Worm (Caenorhabditis elegans) whole organism, L1 larva: ENCODE results near the gene lido-5.

Experiments used
- C04F5.9 ChIP-seq: sonication (generic microtip); optimal IDR thresholded peaks from 2 replicates; lab custom pipeline; 2016; ENCODE audit warnings: missing genetic modification characterization, missing compliant biosample characterization
- C16A3.4 ChIP-seq: fragments of 150-350 bp; optimal IDR thresholded peaks from 2 replicates; lab custom pipeline; 2014; ENCODE audit warnings: missing biosample characterization, missing genetic modification characterization
- C34B4.2 ChIP-seq: sonication (generic microtip); optimal IDR thresholded peaks from 2 replicates; lab custom pipeline; 2017; ENCODE audit warnings: mild to moderate bottlenecking, missing genetic modification characterization, missing compliant biosample characterization
- aha-1 ChIP-seq: fragments of 150-350 bp; optimal IDR thresholded peaks from 2 replicates; lab custom pipeline; 2014; ENCODE audit warnings: missing biosample characterization, missing genetic modification characterization
- alr-1 ChIP-seq: fragments of 200-800 bp; sonication (Bioruptor generic); optimal IDR thresholded peaks from 2 replicates; lab custom pipeline; 2018; ENCODE audit warnings: borderline replicate concordance, mild to moderate bottlenecking, missing genetic modification characterization, missing compliant biosample characterization
- aly-2 ChIP-seq: fragments of 150-350 bp; optimal IDR thresholded peaks from 2 replicates; lab custom pipeline; 2014; ENCODE audit warnings: missing biosample characterization, missing genetic modification characterization
- ama-1 ChIP-seq: fragments of 150-350 bp; optimal IDR thresholded peaks from 2 replicates; lab custom pipeline; 2014
- blmp-1 ChIP-seq: fragments of 150-350 bp; optimal IDR thresholded peaks from 2 replicates; lab custom pipeline; 2014; ENCODE audit warnings: missing biosample characterization, missing genetic modification characterization
- ceh-63 ChIP-seq: fragments of 200-800 bp; sonication (Bioruptor generic); optimal IDR thresholded peaks from 2 replicates; lab custom pipeline; 2018; ENCODE audit warnings: mild to moderate bottlenecking, missing genetic modification characterization, missing compliant biosample characterization
- ceh-8 ChIP-seq: fragments of 200-800 bp; sonication (Bioruptor generic); optimal IDR thresholded peaks from 2 replicates; lab custom pipeline; 2018; ENCODE audit warnings: mild to moderate bottlenecking, missing genetic modification characterization, moderate library complexity, missing compliant biosample characterization
- ceh-82 ChIP-seq, 3 experiments: fragments of 150-350 bp in 1 of 3; sonication (generic microtip) in 2 of 3; optimal IDR thresholded peaks; 2 replicates each; lab custom pipeline; 2014 to 2017; ENCODE audit warnings: missing biosample characterization in 3 of 3, missing genetic modification characterization in 3 of 3
- ceh-90 ChIP-seq: sonication (generic microtip); optimal IDR thresholded peaks from 2 replicates; lab custom pipeline; 2016; ENCODE audit warnings: missing genetic modification characterization, missing compliant biosample characterization
- ces-1 ChIP-seq: fragments of 150-350 bp; optimal IDR thresholded peaks from 2 replicates; lab custom pipeline; 2014; ENCODE audit warnings: missing biosample characterization, missing genetic modification reagents, missing genetic modification characterization
- efl-1 ChIP-seq, 4 experiments: fragments of 150-350 bp; optimal IDR thresholded peaks in 3 of 4; peaks in 1 of 4; 1 replicate in 1 of 4; 2 replicates in 3 of 4; lab custom pipeline; 2014; ENCODE audit warnings: missing biosample characterization in 2 of 4, missing genetic modification characterization in 2 of 4, missing genetic modification reagents in 2 of 4
- efl-3 ChIP-seq: fragments of 200-800 bp; sonication (Bioruptor generic); optimal IDR thresholded peaks from 2 replicates; lab custom pipeline; 2018; ENCODE audit warnings: mild to moderate bottlenecking, missing genetic modification characterization, missing compliant biosample characterization
- elt-2 ChIP-seq: sonication (generic microtip); optimal IDR thresholded peaks from 2 replicates; lab custom pipeline; 2016; ENCODE audit warnings: missing genetic modification characterization, mild to moderate bottlenecking, inconsistent platforms, missing compliant biosample characterization, missing genetic modification reagents
- ets-5 ChIP-seq: fragments of 200-800 bp; sonication (Bioruptor generic); IDR thresholded peaks from 2 replicates; pipeline ENCODE4 v1.3.6; 2022; ENCODE audit warnings: missing genetic modification characterization, missing compliant biosample characterization
- fkh-10 ChIP-seq: sonication (generic microtip); optimal IDR thresholded peaks from 2 replicates; lab custom pipeline; 2017; ENCODE audit warnings: missing biosample characterization, missing genetic modification reagents, missing genetic modification characterization
- fkh-4 ChIP-seq: sonication (generic microtip); optimal IDR thresholded peaks from 2 replicates; lab custom pipeline; 2016; ENCODE audit warnings: missing compliant biosample characterization, missing genetic modification characterization, borderline replicate concordance
- fkh-8 ChIP-seq: sonication (generic microtip); optimal IDR thresholded peaks from 2 replicates; lab custom pipeline; 2016; ENCODE audit warnings: mild to moderate bottlenecking, missing genetic modification characterization, missing compliant biosample characterization
- hlh-17 ChIP-seq: fragments of 200-800 bp; sonication (Bioruptor generic); optimal IDR thresholded peaks from 2 replicates; lab custom pipeline; 2018; ENCODE audit warnings: missing genetic modification characterization, mild to moderate bottlenecking, missing compliant biosample characterization, moderate library complexity, borderline replicate concordance
- hlh-4 ChIP-seq: sonication (generic microtip); optimal IDR thresholded peaks from 2 replicates; lab custom pipeline; 2016; ENCODE audit warnings: mild to moderate bottlenecking, missing genetic modification characterization, missing compliant biosample characterization
- jun-1 ChIP-seq: fragments of 150-350 bp; optimal IDR thresholded peaks from 2 replicates; lab custom pipeline; 2014; ENCODE audit warnings: missing biosample characterization, missing genetic modification reagents, missing genetic modification characterization
- lin-14 ChIP-seq: fragments of 200-800 bp; sonication (Bioruptor generic); optimal IDR thresholded peaks from 2 replicates; lab custom pipeline; 2018; ENCODE audit warnings: mild to moderate bottlenecking, missing genetic modification characterization, moderate library complexity, missing compliant biosample characterization
- lin-35 ChIP-seq, 2 experiments: fragments of 150-350 bp; optimal IDR thresholded peaks; 2 replicates each; lab custom pipeline; 2014; ENCODE audit warnings: missing biosample characterization in 2 of 2, missing genetic modification characterization in 2 of 2, missing genetic modification reagents in 2 of 2
- lir-3 ChIP-seq: sonication (generic microtip); optimal IDR thresholded peaks from 2 replicates; lab custom pipeline; 2016; ENCODE audit warnings: mild to moderate bottlenecking, missing genetic modification characterization, moderate library complexity, missing compliant biosample characterization; ENCODE audit not compliant: poor library complexity
- lsy-2 ChIP-seq, 2 experiments: fragments of 150-350 bp; optimal IDR thresholded peaks; 2 replicates each; lab custom pipeline; 2014; ENCODE audit warnings: missing biosample characterization in 2 of 2, missing genetic modification characterization in 2 of 2
- mep-1 ChIP-seq: fragments of 150-350 bp; optimal IDR thresholded peaks from 2 replicates; lab custom pipeline; 2014; ENCODE audit warnings: missing biosample characterization, missing genetic modification characterization
- nhr-12 ChIP-seq: sonication (generic microtip); optimal IDR thresholded peaks from 2 replicates; lab custom pipeline; 2017; ENCODE audit warnings: missing biosample characterization, missing genetic modification characterization
- nhr-19 ChIP-seq: fragments of 200-800 bp; sonication (Bioruptor generic); conservative IDR thresholded peaks from 2 replicates; pipeline ENCODE4 v1.3.6; 2022; ENCODE audit warnings: missing genetic modification characterization, missing compliant biosample characterization
- nhr-20 ChIP-seq: sonication (generic microtip); optimal IDR thresholded peaks from 2 replicates; lab custom pipeline; 2016; ENCODE audit warnings: mild to moderate bottlenecking, missing genetic modification characterization, missing compliant biosample characterization
- nhr-237 ChIP-seq: fragments of 150-350 bp; optimal IDR thresholded peaks from 2 replicates; lab custom pipeline; 2014; ENCODE audit warnings: missing biosample characterization, missing genetic modification characterization
- nhr-47 ChIP-seq: sonication (generic microtip); optimal IDR thresholded peaks from 2 replicates; lab custom pipeline; 2016; ENCODE audit warnings: mild to moderate bottlenecking, missing genetic modification characterization, moderate library complexity, missing compliant biosample characterization
- nhr-71 ChIP-seq: sonication (generic microtip); optimal IDR thresholded peaks from 2 replicates; lab custom pipeline; 2016; ENCODE audit warnings: mild to moderate bottlenecking, missing genetic modification characterization, moderate library complexity, missing compliant biosample characterization
- nhr-77 ChIP-seq: fragments of 150-350 bp; optimal IDR thresholded peaks from 2 replicates; lab custom pipeline; 2014; ENCODE audit warnings: missing biosample characterization, missing genetic modification characterization
- nhr-85 ChIP-seq: sonication (generic microtip); peaks from one replicate; lab custom pipeline; 2016; ENCODE audit warnings: missing genetic modification characterization, inconsistent platforms, missing compliant biosample characterization
- skn-1 ChIP-seq: fragments of 150-350 bp; optimal IDR thresholded peaks from 2 replicates; lab custom pipeline; 2014; ENCODE audit warnings: missing biosample characterization, missing genetic modification characterization
- snpc-4 ChIP-seq: fragments of 150-350 bp; optimal IDR thresholded peaks from 2 replicates; lab custom pipeline; 2014; ENCODE audit warnings: missing biosample characterization, missing genetic modification characterization
- sox-4 ChIP-seq: sonication (generic microtip); optimal IDR thresholded peaks from 2 replicates; lab custom pipeline; 2016; ENCODE audit warnings: missing genetic modification characterization, missing compliant biosample characterization
- sptf-1 ChIP-seq: fragments of 150-350 bp; optimal IDR thresholded peaks from 2 replicates; lab custom pipeline; 2014; ENCODE audit warnings: missing biosample characterization, missing genetic modification characterization
- swsn-7 ChIP-seq: sonication (generic microtip); optimal IDR thresholded peaks from 2 replicates; lab custom pipeline; 2016; ENCODE audit warnings: missing genetic modification characterization, missing compliant biosample characterization
- tlp-1 ChIP-seq: fragments of 150-350 bp; optimal IDR thresholded peaks from 2 replicates; lab custom pipeline; 2014; ENCODE audit warnings: missing biosample characterization, missing genetic modification characterization
- unc-62 ChIP-seq: fragments of 150-350 bp; optimal IDR thresholded peaks from 2 replicates; lab custom pipeline; 2014; ENCODE audit warnings: missing biosample characterization, missing genetic modification reagents, missing genetic modification characterization
- unc-98 ChIP-seq: fragments of 200-800 bp; sonication (Bioruptor generic); IDR thresholded peaks from 2 replicates; pipeline ENCODE4 v1.3.6; 2022; ENCODE audit warnings: missing genetic modification characterization, missing compliant biosample characterization
- xbp-1 ChIP-seq: sonication (generic microtip); optimal IDR thresholded peaks from 2 replicates; lab custom pipeline; 2016; ENCODE audit warnings: missing genetic modification characterization, missing compliant biosample characterization
- zip-4 ChIP-seq: fragments of 200-800 bp; sonication (Bioruptor generic); optimal IDR thresholded peaks from 2 replicates; lab custom pipeline; 2018; ENCODE audit warnings: mild to moderate bottlenecking, missing genetic modification characterization, moderate library complexity, missing compliant biosample characterization
- ztf-11 ChIP-seq, 2 experiments: sonication (generic microtip); optimal IDR thresholded peaks; 2 replicates each; lab custom pipeline; 2016 to 2017; ENCODE audit warnings: missing genetic modification characterization in 2 of 2, missing biosample characterization in 1 of 2, missing compliant biosample characterization in 1 of 2

Gene lido-5

DNA sequence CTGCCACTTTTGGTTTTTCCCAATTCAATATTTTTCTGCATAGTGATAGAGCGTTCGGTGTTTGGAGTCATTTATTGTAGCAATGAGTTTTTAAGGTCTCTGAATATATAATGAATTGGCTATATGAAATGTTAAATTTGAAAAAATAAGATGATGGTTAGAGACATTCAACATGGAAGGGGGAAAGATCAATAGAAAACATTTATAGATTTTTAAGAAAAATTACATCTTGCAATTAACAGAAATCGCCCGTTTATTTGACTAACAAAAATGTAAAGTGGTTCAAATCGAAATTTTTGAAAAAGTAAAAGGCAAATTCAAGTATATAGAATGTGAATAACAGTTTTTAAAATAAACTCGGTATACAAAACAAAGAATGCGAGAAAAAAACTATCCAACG, at the start of gene lido-5:
lido-5 (minus strand) TSS at position 101 of the 400 bp plus-strand sequence.
- TF ChIP-seq sox-4 (tag; lab: Kevin White, UChicago) (no peak), mep-1 (tag; lab: Kevin White, UChicago) (no peak), ets-5 (GFP tag; lab: Robert Waterston, UW) (no peak), C34B4.2 (no peak), ceh-8 (GFP tag; lab: Kevin White, UChicago) (no peak), C04F5.9 (tag; lab: Kevin White, UChicago) (no peak), lsy-2 (tag; optimal IDR thresholded peaks at IDR 0.05; lab: Kevin White, UChicago) (no peak), nhr-19 (GFP tag; lab: Robert Waterston, UW) (no peak), sptf-1 (tag; lab: Kevin White, UChicago) (no peak), nhr-77 (tag; lab: Kevin White, UChicago) (no peak), blmp-1 (tag; lab: Kevin White, UChicago) (no peak), ces-1 (GFP tag; lab: Kevin White, UChicago) (no peak), alr-1 (no peak)

DNA sequence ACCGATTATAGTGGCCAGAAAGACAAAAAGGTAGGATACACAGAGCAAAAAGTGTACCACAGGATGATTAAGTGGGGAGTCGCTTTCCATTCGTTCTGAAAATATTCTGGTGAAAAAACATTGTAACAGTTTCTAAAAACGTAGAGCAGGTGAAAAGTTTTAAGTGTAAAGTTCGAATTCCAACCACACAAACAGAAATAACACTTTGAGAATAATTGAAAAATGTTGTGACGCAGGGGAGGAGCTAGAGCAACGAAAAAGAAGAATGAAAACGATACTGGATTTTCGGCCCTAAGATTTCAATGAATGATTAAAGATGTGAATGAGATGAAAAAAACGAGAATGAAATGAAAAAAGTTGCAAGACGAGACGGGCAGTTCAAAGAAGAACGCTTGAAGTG, 47.4 kb upstream of the lido-5 start, which contains the start of gene npr-21:
npr-21 (minus strand) TSS at position 101 of the 400 bp plus-strand sequence.
- no peak for TF ChIP-seq snpc-4 (tag; lab: Kevin White, UChicago)
- TF ChIP-seq aly-2 (tag; lab: Kevin White, UChicago), result no peak
- TF ChIP-seq ceh-90 (tag; lab: Kevin White, UChicago), result no peak
- no peak for TF ChIP-seq skn-1 (tag; lab: Kevin White, UChicago)
- no peak for TF ChIP-seq fkh-10 (GFP tag; lab: Kevin White, UChicago)
- no peak for TF ChIP-seq hlh-4 (tag; lab: Kevin White, UChicago)
- TF ChIP-seq C16A3.4 (tag; lab: Kevin White, UChicago), result no peak
- no peak for TF ChIP-seq ama-1 (lab: Kevin White, UChicago)
- TF ChIP-seq unc-98 (GFP tag; lab: Robert Waterston, UW), result no peak
- no peak for TF ChIP-seq hlh-17 (GFP tag; lab: Kevin White, UChicago)
- no peak for TF ChIP-seq nhr-47 (tag; lab: Kevin White, UChicago)
- TF ChIP-seq nhr-12 (tag; lab: Kevin White, UChicago), result no peak
- TF ChIP-seq nhr-20, result no peak
- TF ChIP-seq ceh-82 (tag; optimal IDR thresholded peaks at IDR 0.05; lab: Kevin White, UChicago), result no peak
- TF ChIP-seq unc-62 (GFP tag; lab: Kevin White, UChicago), result no peak
- TF ChIP-seq aha-1 (tag; lab: Kevin White, UChicago), result no peak
- TF ChIP-seq, all 84 proteins: peak for 0

DNA sequence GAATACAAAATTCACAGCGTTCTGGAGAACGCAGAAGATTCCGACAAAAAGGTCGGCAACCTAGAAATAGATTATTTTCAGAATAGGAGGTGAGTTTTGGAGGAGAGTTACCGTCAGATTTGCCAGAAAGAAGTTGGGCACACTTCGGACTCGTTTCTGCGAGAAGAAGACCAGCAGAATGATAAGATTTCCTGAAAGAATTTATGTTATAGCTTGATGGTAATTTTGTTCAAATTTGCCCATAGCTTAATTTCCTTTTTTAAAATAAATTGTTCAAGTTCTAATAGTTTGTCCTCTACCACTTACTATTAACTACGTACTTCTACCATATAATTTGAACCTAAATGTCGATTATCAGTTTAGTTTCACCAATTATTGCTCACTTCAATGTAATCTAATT, 46.6 kb upstream of the lido-5 start:
- TF ChIP-seq efl-1 (optimal IDR thresholded peaks at IDR 0.05; lab: Kevin White, UChicago), result no peak
- TF ChIP-seq efl-1 (GFP tag; optimal IDR thresholded peaks at IDR 0.05 in 1 of 2; lab: Kevin White, UChicago), result no peak
- no peak for TF ChIP-seq swsn-7 (tag; lab: Kevin White, UChicago)
- TF ChIP-seq elt-2 (tag; lab: Kevin White, UChicago), result no peak
- no peak for TF ChIP-seq nhr-71 (tag; lab: Kevin White, UChicago)

DNA sequence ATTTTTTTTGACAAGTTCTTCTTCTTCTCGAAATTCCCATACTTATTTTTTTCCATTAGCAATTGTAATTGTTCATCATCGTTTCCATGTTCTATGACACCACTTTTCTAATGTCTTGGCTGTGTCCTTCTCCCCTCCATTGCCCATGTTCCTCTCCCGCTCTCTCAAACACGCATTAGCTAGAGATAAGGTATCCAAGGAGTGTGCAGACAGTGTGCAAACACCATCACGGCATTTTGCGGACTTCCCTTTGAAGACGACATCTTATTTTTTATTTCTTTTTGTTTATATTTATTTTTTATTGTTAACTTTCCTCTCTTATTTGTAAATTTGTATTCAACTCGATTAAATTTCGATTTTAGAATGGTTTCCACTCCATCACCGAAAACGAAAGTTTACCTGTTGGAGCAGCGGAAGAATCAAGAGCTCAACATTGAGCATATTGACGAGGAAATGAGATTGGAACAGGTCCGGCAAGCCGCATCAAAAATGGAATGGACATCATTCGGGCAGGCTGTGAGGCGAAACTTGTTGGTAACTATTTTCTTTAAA, 40.8 kb upstream of the lido-5 start, which contains the start of gene mdt-1.2:
mdt-1.2 (plus strand) TSS at position 363 of the 552 bp plus-strand sequence.
- TF ChIP-seq ztf-11 (tag; optimal IDR thresholded peaks at IDR 0.05; lab: Kevin White, UChicago) (peak in 1 of 2 experiments; percentile 52), zip-4 (no peak), lin-35 (GFP tag; optimal IDR thresholded peaks at IDR 0.05; lab: Kevin White, UChicago) (peak; percentile 46 to 77), nhr-237 (tag; lab: Kevin White, UChicago) (no peak), C34B4.2 (no peak), nhr-85 (peak; percentile 73), xbp-1 (tag; lab: Kevin White, UChicago) (peak; percentile 68), lin-14 (GFP tag; lab: Kevin White, UChicago) (peak; percentile 92), jun-1 (tag; lab: Kevin White, UChicago) (no peak), fkh-4 (no peak), fkh-8 (tag; lab: Kevin White, UChicago) (peak; percentile 49), ceh-63 (GFP tag; lab: Kevin White, UChicago) (no peak), efl-3 (GFP tag; lab: Kevin White, UChicago) (no peak), C16A3.4 (tag; lab: Kevin White, UChicago) (peak; percentile 82), tlp-1 (tag; lab: Kevin White, UChicago) (no peak), nhr-71 (tag; lab: Kevin White, UChicago) (peak; percentile 87), lir-3 (tag; lab: Kevin White, UChicago) (peak; percentile 48), snpc-4 (tag; lab: Kevin White, UChicago) (peak; percentile 79)
